Fruit fly (Drosophila melanogaster): ENCODE results near the gene Use1.

DNA sequence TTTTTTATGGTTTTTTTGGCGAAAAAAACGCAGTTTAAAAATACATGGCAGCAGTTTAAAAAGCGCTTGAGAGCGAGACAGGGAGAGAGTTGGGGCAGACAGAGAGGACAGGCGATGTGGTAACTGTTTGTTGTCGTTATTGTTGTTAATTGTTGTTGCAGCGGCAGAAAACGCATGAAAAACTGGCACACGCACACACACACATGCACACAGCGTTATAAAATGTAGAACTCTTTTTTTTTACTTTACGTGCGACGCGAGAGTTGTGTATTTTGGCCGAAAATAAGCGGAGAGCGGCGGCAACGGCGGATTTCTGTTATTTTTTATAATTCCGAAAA lies 12.1 kb downstream of the Use1 start:
- TF ChIP-seq CG8478 (optimal IDR thresholded peaks at IDR 0.05) (no peak), CTCF (optimal IDR thresholded peaks at IDR 0.05) (no peak)
